Worm (Caenorhabditis elegans) whole organism, late embryonic: Measurements from ENCODE around the gene pgl-2.
A peak's percentile ranks its signal among the peaks of the same experiment; 100 is the strongest.

Experiments used
- ceh-19 ChIP-seq: fragments of 200-800 bp; sonication (Bioruptor generic); optimal IDR thresholded peaks from 2 replicates; lab custom pipeline; 2018; ENCODE audit warnings: mild to moderate bottlenecking, missing genetic modification characterization, missing compliant biosample characterization
- ceh-34 ChIP-seq: sonication (generic microtip); optimal IDR thresholded peaks from 2 replicates; lab custom pipeline; 2016; ENCODE audit warnings: mild to moderate bottlenecking, missing genetic modification characterization, missing compliant biosample characterization
- nfya-1 ChIP-seq: sonication (generic microtip); optimal IDR thresholded peaks from 2 replicates; lab custom pipeline; 2017; ENCODE audit warnings: missing genetic modification characterization, mild to moderate bottlenecking, missing compliant biosample characterization, antibody characterized with exemption, moderate library complexity
- nhr-11 ChIP-seq: fragments of 150-350 bp; optimal IDR thresholded peaks from 2 replicates; lab custom pipeline; 2014; ENCODE audit warnings: missing biosample characterization, missing genetic modification characterization
- pax-1 ChIP-seq: fragments of 150-350 bp; optimal IDR thresholded peaks from 2 replicates; lab custom pipeline; 2014; ENCODE audit warnings: missing biosample characterization, missing genetic modification characterization
- unc-55 ChIP-seq: sonication (generic microtip); optimal IDR thresholded peaks from 2 replicates; lab custom pipeline; 2017; ENCODE audit warnings: missing biosample characterization, missing genetic modification reagents, missing genetic modification characterization

The pgl-2 gene

ce11 chrIII:8621002-8621401 lies 54.2 kb downstream of the pgl-2 start:
- TF ChIP-seq ceh-19 (no peak), ceh-34 (no peak), nfya-1 (tag; lab: Kevin White, UChicago) (peak; percentile 18), nhr-11 (tag; lab: Kevin White, UChicago) (no peak), unc-55 (GFP tag; lab: Kevin White, UChicago) (no peak), pax-1 (tag; lab: Kevin White, UChicago) (no peak)
